Worm (Caenorhabditis elegans): ENCODE measurements around the gene math-16.

The math-16 gene

DNA sequence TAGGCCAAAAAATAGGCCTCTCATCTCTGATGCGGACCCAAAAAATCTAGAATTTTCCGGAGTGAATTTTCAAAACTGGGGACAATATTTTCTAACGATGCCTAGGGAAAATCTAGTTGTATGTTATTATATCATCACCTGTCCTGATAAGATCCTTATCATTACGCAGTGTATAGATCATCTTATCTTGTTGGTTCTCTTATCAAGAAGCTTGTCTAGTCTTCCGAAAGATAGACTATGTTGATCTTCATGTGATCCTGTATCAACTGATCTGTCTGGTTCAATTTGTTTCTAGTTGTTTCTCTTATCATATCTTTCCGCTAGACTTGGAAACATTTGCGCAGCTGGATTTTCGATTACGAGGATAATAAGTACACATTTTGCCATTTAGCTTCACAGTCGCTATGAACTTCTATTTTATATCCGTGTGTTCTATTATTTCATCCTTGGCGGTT, 27.7 kb downstream of the math-16 start, which contains the start of gene C52E2.3:
Gene C52E2.3, plus strand, starts transcription at position 405 of the 455 bp plus-strand sequence.
- TF ChIP-seq med-1 (GFP tag; optimal IDR thresholded peaks at IDR 0.05; ENCODE audit: insufficient read depth), result no peak
- TF ChIP-seq ref-1 (GFP tag; conservative IDR thresholded peaks at IDR 0.05), result no peak
- TF ChIP-seq T22C8.4 (GFP tag; IDR thresholded peaks at IDR 0.05), result no peak
- no peak for TF ChIP-seq flt-1 (GFP tag; IDR thresholded peaks at IDR 0.05)
- no peak for TF ChIP-seq tab-1 (GFP tag; IDR thresholded peaks at IDR 0.05)
- TF ChIP-seq cog-1 (tag; optimal IDR thresholded peaks at IDR 0.05), result no peak
- TF ChIP-seq ztf-29 (GFP tag; IDR thresholded peaks at IDR 0.05), result no peak
- TF ChIP-seq klf-2 (GFP tag; conservative IDR thresholded peaks at IDR 0.05), result no peak
- TF ChIP-seq ztf-23 (GFP tag; IDR thresholded peaks at IDR 0.05), result no peak

- TF ChIP-seq med-1 (GFP tag; optimal IDR thresholded peaks at IDR 0.05; ENCODE audit: insufficient read depth) (no peak), klf-2 (GFP tag; conservative IDR thresholded peaks at IDR 0.05) (no peak)
Measured at ce11 chrII:1850299-1850698, 28.3 kb downstream of the math-16 start, which contains the start of gene fbxb-96. Gene fbxb-96 (minus strand): TSS chrII:1850399.

- no peak for TF ChIP-seq ztf-29 (GFP tag; IDR thresholded peaks at IDR 0.05)
- TF ChIP-seq ref-1 (GFP tag; conservative IDR thresholded peaks at IDR 0.05), result no peak
- no peak for TF ChIP-seq med-1 (GFP tag; optimal IDR thresholded peaks at IDR 0.05; ENCODE audit: insufficient read depth)
- TF ChIP-seq klf-2 (GFP tag; conservative IDR thresholded peaks at IDR 0.05), result no peak
- no peak for TF ChIP-seq tab-1 (GFP tag; IDR thresholded peaks at IDR 0.05)
- no peak for TF ChIP-seq ztf-23 (GFP tag; IDR thresholded peaks at IDR 0.05)
- no peak for TF ChIP-seq cog-1 (tag; optimal IDR thresholded peaks at IDR 0.05)
- no peak for TF ChIP-seq T22C8.4 (GFP tag; IDR thresholded peaks at IDR 0.05)
- TF ChIP-seq flt-1 (GFP tag; IDR thresholded peaks at IDR 0.05), result no peak
Measured at ce11 chrII:1848109-1848508, 30.5 kb downstream of the math-16 start, which contains the start of gene fbxb-97. Gene fbxb-97 (minus strand): TSS chrII:1848161.

- TF ChIP-seq ztf-29 (GFP tag; IDR thresholded peaks at IDR 0.05) (no peak), med-1 (GFP tag; optimal IDR thresholded peaks at IDR 0.05; ENCODE audit: insufficient read depth) (no peak), klf-2 (GFP tag; conservative IDR thresholded peaks at IDR 0.05) (no peak), T22C8.4 (GFP tag; IDR thresholded peaks at IDR 0.05) (no peak), ref-1 (GFP tag; conservative IDR thresholded peaks at IDR 0.05) (no peak), cog-1 (tag; optimal IDR thresholded peaks at IDR 0.05) (no peak), ztf-23 (GFP tag; IDR thresholded peaks at IDR 0.05) (no peak), tab-1 (GFP tag; IDR thresholded peaks at IDR 0.05) (no peak), flt-1 (GFP tag; IDR thresholded peaks at IDR 0.05) (no peak)
Measured at ce11 chrII:1844552-1844951, 34.0 kb downstream of the math-16 start.

DNA sequence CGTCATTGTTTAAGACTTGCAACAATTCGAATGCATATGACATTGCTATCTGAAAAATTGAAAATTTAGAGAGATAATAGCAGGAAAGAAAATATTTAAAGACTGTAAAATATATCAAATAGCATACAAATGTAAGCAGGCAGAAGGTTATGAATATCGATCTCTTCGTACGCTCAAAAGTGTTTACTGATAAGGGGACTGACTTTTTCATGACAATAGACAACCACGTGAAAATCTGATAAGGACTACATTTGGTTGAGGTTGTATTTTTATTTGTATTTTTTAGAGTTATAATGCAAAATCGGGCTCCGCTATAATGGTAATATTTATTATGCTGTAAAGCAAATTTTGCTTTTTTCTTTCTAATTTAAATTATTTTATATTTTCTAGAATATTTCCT, 35.7 kb downstream of the math-16 start, which contains the start of the genes C52E2.5 and C52E2.4:
Gene C52E2.5, minus strand, starts transcription at position 43 of the 400 bp plus-strand sequence.
Gene C52E2.4, plus strand, starts transcription at position 252 of the 400 bp plus-strand sequence.
- no peak for TF ChIP-seq flt-1 (GFP tag; IDR thresholded peaks at IDR 0.05)
- no peak for TF ChIP-seq ztf-29 (GFP tag; IDR thresholded peaks at IDR 0.05)
- TF ChIP-seq T22C8.4 (GFP tag; IDR thresholded peaks at IDR 0.05), result no peak
- no peak for TF ChIP-seq tab-1 (GFP tag; IDR thresholded peaks at IDR 0.05)
- no peak for TF ChIP-seq ref-1 (GFP tag; conservative IDR thresholded peaks at IDR 0.05)
- TF ChIP-seq cog-1 (tag; optimal IDR thresholded peaks at IDR 0.05), result no peak
- TF ChIP-seq ztf-23 (GFP tag; IDR thresholded peaks at IDR 0.05), result no peak
- no peak for TF ChIP-seq klf-2 (GFP tag; conservative IDR thresholded peaks at IDR 0.05)
- no peak for TF ChIP-seq med-1 (GFP tag; optimal IDR thresholded peaks at IDR 0.05; ENCODE audit: insufficient read depth)

ce11 chrII:1836204-1836603, 42.4 kb downstream of the math-16 start, which contains the start of gene T08E11.1:
Gene T08E11.1 (plus strand): TSS chrII:1836504.
- TF ChIP-seq med-1 (GFP tag; optimal IDR thresholded peaks at IDR 0.05; ENCODE audit: insufficient read depth) (no peak), T22C8.4 (GFP tag; IDR thresholded peaks at IDR 0.05) (no peak), tab-1 (GFP tag; IDR thresholded peaks at IDR 0.05) (no peak), cog-1 (tag; optimal IDR thresholded peaks at IDR 0.05) (no peak), ztf-29 (GFP tag; IDR thresholded peaks at IDR 0.05) (no peak), klf-2 (GFP tag; conservative IDR thresholded peaks at IDR 0.05) (no peak), flt-1 (GFP tag; IDR thresholded peaks at IDR 0.05) (no peak), ztf-23 (GFP tag; IDR thresholded peaks at IDR 0.05) (no peak), ref-1 (GFP tag; conservative IDR thresholded peaks at IDR 0.05) (no peak)

ce11 chrII:1831883-1832388, 46.6 kb downstream of the math-16 start, which contains the start of gene math-39:
Gene math-39 (plus strand): TSS chrII:1832338.
- no peak for TF ChIP-seq flt-1 (GFP tag; IDR thresholded peaks at IDR 0.05)
- TF ChIP-seq med-1 (GFP tag; optimal IDR thresholded peaks at IDR 0.05; ENCODE audit: insufficient read depth), result no peak
- no peak for TF ChIP-seq ztf-23 (GFP tag; IDR thresholded peaks at IDR 0.05)
- no peak for TF ChIP-seq klf-2 (GFP tag; conservative IDR thresholded peaks at IDR 0.05)
- no peak for TF ChIP-seq ztf-29 (GFP tag; IDR thresholded peaks at IDR 0.05)
- TF ChIP-seq T22C8.4 (GFP tag; IDR thresholded peaks at IDR 0.05), result no peak
- no peak for TF ChIP-seq cog-1 (tag; optimal IDR thresholded peaks at IDR 0.05)
- no peak for TF ChIP-seq ref-1 (GFP tag; conservative IDR thresholded peaks at IDR 0.05)
- TF ChIP-seq tab-1 (GFP tag; IDR thresholded peaks at IDR 0.05), result no peak

- TF ChIP-seq ref-1 (GFP tag; conservative IDR thresholded peaks at IDR 0.05) (no peak), ztf-29 (GFP tag; IDR thresholded peaks at IDR 0.05) (no peak)
Measured at ce11 chrII:1830182-1830682, 48.3 kb downstream of the math-16 start, which contains the start of gene math-40. Gene math-40 (plus strand): TSS chrII:1830632.

Measured in whole organism, midembryonic.